Worm (Caenorhabditis elegans): ENCODE measurements around the gene scrm-3.

ce11 chrV:3342504-3342903, 14.5 kb downstream of the scrm-3 start, which contains the start of gene C17B7.3:
- TF ChIP-seq ztf-11 (tag; optimal IDR thresholded peaks at IDR 0.05) (no peak), ceh-82 (tag; optimal IDR thresholded peaks at IDR 0.05) (no peak), nhr-10 (tag; optimal IDR thresholded peaks at IDR 0.05) (no peak), ztf-4 (tag; optimal IDR thresholded peaks at IDR 0.05) (no peak), ZK546.5 (tag; optimal IDR thresholded peaks at IDR 0.05) (no peak), snpc-4 (tag; optimal IDR thresholded peaks at IDR 0.05) (no peak), lin-11 (tag; optimal IDR thresholded peaks at IDR 0.05) (no peak), unc-62 (GFP tag; optimal IDR thresholded peaks at IDR 0.05) (no peak), mdl-1 (tag; optimal IDR thresholded peaks at IDR 0.05) (no peak)
